Worm (Caenorhabditis elegans): ENCODE data around the gene cest-1.2.

DNA sequence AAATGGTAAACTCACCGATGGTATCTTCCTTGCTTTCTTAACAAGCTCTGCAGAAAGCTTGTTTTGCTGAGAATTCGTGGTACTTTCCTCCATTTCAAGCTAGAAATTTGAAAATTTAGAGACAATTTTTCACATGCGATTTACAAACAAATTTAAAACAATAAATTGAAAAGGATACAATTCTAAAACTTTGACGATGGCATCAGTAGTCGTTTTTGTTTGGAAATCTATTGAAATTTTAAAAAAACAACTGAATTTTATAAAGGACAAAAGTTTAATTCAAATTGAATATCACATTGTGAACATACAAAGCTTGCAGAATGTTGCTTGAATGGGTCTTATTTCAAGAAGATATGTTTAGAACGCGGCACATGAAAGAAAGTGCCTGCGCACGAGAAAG, 7.0 kb upstream of the cest-1.2 start, which contains the start of gene ocam-1:
- TF ChIP-seq lin-39 (tag; optimal IDR thresholded peaks at IDR 0.05) (no peak), pqm-1 (tag; optimal IDR thresholded peaks at IDR 0.05) (no peak), elt-3 (tag; optimal IDR thresholded peaks at IDR 0.05) (no peak)
